Worm (Caenorhabditis elegans): ENCODE results near the gene dct-6.

Gene dct-6

ce11 chrIII:5942104-5942503, 24.1 kb upstream of the dct-6 start:
- TF ChIP-seq nhr-85 (tag) = peak; percentile 63
- TF ChIP-seq lin-14 (GFP tag; optimal IDR thresholded peaks at IDR 0.05) = peak; percentile 5
- TF ChIP-seq nhr-84 (tag; optimal IDR thresholded peaks at IDR 0.05) = no peak

- peak; percentile 58 for TF ChIP-seq nhr-47 (tag; optimal IDR thresholded peaks at IDR 0.05)
- TF ChIP-seq nhr-85 (tag) = peak; percentile 48
- TF ChIP-seq dsc-1 (tag; optimal IDR thresholded peaks at IDR 0.05) = peak; percentile 3
- peak; percentile 39 for TF ChIP-seq elt-2 (tag; optimal IDR thresholded peaks at IDR 0.05)
- no peak for TF ChIP-seq alr-1 (tag; optimal IDR thresholded peaks at IDR 0.05; ENCODE audit: borderline replicate concordance)
- TF ChIP-seq fkh-10 (GFP tag; optimal IDR thresholded peaks at IDR 0.05) = no peak
- no peak for TF ChIP-seq efl-3 (GFP tag; optimal IDR thresholded peaks at IDR 0.05)
- peak; percentile 98 for TF ChIP-seq aly-2 (tag; optimal IDR thresholded peaks at IDR 0.05)
- peak; percentile 25 for TF ChIP-seq lin-14 (GFP tag; optimal IDR thresholded peaks at IDR 0.05)
- TF ChIP-seq nhr-11 (tag; optimal IDR thresholded peaks at IDR 0.05) = no peak
- peak; percentile 40 for TF ChIP-seq nhr-20 (tag; optimal IDR thresholded peaks at IDR 0.05)
- TF ChIP-seq ztf-11 (tag; optimal IDR thresholded peaks at IDR 0.05) = peak in 1 of 2 experiments; percentile 19
- no peak for TF ChIP-seq unc-98 (GFP tag; IDR thresholded peaks at IDR 0.05)
- no peak for TF ChIP-seq fkh-4 (tag; optimal IDR thresholded peaks at IDR 0.05; ENCODE audit: borderline replicate concordance)
- TF ChIP-seq unc-130 (tag; optimal IDR thresholded peaks at IDR 0.05) = no peak
- no peak for TF ChIP-seq fos-1 (tag; optimal IDR thresholded peaks at IDR 0.05)
- TF ChIP-seq nhr-237 (tag; optimal IDR thresholded peaks at IDR 0.05) = no peak
- TF ChIP-seq ztf-4 (tag; optimal IDR thresholded peaks at IDR 0.05) = peak; percentile 22
- TF ChIP-seq snu-23 (GFP tag; optimal IDR thresholded peaks at IDR 0.05) = peak; percentile 27
- TF ChIP-seq lir-3 (tag; optimal IDR thresholded peaks at IDR 0.05; ENCODE audit: poor library complexity) = peak; percentile 57
- TF ChIP-seq lsy-2 (tag; optimal IDR thresholded peaks at IDR 0.05) = peak in 1 of 2 experiments; percentile 18
- TF ChIP-seq ceh-82 (tag; optimal IDR thresholded peaks at IDR 0.05) = no peak
- no peak for TF ChIP-seq elt-3 (tag; optimal IDR thresholded peaks at IDR 0.05)
- no peak for TF ChIP-seq tlp-1 (tag; optimal IDR thresholded peaks at IDR 0.05)
- no peak for TF ChIP-seq mef-2 (tag; optimal IDR thresholded peaks at IDR 0.05)
- TF ChIP-seq ces-1 (GFP tag; optimal IDR thresholded peaks at IDR 0.05) = no peak
- TF ChIP-seq sptf-1 (tag; optimal IDR thresholded peaks at IDR 0.05) = no peak
- TF ChIP-seq nhr-71 (tag; optimal IDR thresholded peaks at IDR 0.05) = peak; percentile 54
- no peak for TF ChIP-seq blmp-1 (tag; optimal IDR thresholded peaks at IDR 0.05)
- no peak for TF ChIP-seq dpl-1 (GFP tag; optimal IDR thresholded peaks at IDR 0.05)
- TF ChIP-seq hpl-2 (GFP tag; optimal IDR thresholded peaks at IDR 0.05) = peak; percentile 67
- peak; percentile 18 for TF ChIP-seq xbp-1 (tag; optimal IDR thresholded peaks at IDR 0.05)
- TF ChIP-seq lin-35 (GFP tag; optimal IDR thresholded peaks at IDR 0.05) = peak in 1 of 2 experiments; percentile 45
- no peak for TF ChIP-seq sox-4 (tag; optimal IDR thresholded peaks at IDR 0.05)
- peak in 1 of 2 experiments; percentile 24 for TF ChIP-seq efl-1 (optimal IDR thresholded peaks at IDR 0.05)
- peak in 1 of 2 experiments; percentile 92 for TF ChIP-seq efl-1 (GFP tag; optimal IDR thresholded peaks at IDR 0.05 in 1 of 2)
- TF ChIP-seq egl-13 (tag; optimal IDR thresholded peaks at IDR 0.05) = no peak
- peak; percentile 68 for TF ChIP-seq nhr-90 (tag; optimal IDR thresholded peaks at IDR 0.05; ENCODE audit: poor library complexity)
- peak; percentile 93 for TF ChIP-seq ama-1 (optimal IDR thresholded peaks at IDR 0.05)
- peak; percentile 35; the same call in 1 of the 2 replicates for TF ChIP-seq grh-1 (GFP tag; IDR thresholded peaks at IDR 0.05)
- no peak for TF ChIP-seq lin-13 (GFP tag; optimal IDR thresholded peaks at IDR 0.05)
- no peak for TF ChIP-seq jun-1 (tag; optimal IDR thresholded peaks at IDR 0.05)
- TF ChIP-seq nhr-12 (tag; optimal IDR thresholded peaks at IDR 0.05) = no peak
Measured at ce11 chrIII:5943368-5944180, 22.6 kb upstream of the dct-6 start.

All from whole organism, L1 larva.